Worm (Caenorhabditis elegans): ENCODE measurements around the gene pkc-1.

The pkc-1 gene

ce11 chrV:12039755-12040154, 7.8 kb upstream of the pkc-1 start:
- no peak for TF ChIP-seq zag-1 (tag; optimal IDR thresholded peaks at IDR 0.05)
- no peak for TF ChIP-seq unc-62 (GFP tag; optimal IDR thresholded peaks at IDR 0.05)
- no peak for TF ChIP-seq unc-55 (GFP tag; optimal IDR thresholded peaks at IDR 0.05)
- TF ChIP-seq nhr-25 (tag; optimal IDR thresholded peaks at IDR 0.05): peak; percentile 24

- peak; percentile 65 for TF ChIP-seq ama-1 (optimal IDR thresholded peaks at IDR 0.05)
- peak; percentile 32 for TF ChIP-seq lin-11 (tag; optimal IDR thresholded peaks at IDR 0.05)
- peak; percentile 7 for TF ChIP-seq F13H6.1 (tag; optimal IDR thresholded peaks at IDR 0.05)
- TF ChIP-seq elt-3 (tag; optimal IDR thresholded peaks at IDR 0.05): no peak
- peak; percentile 29 for TF ChIP-seq nhr-129 (tag; optimal IDR thresholded peaks at IDR 0.05)
- no peak for TF ChIP-seq unc-39 (tag; optimal IDR thresholded peaks at IDR 0.05)
- TF ChIP-seq nhr-6 (tag; optimal IDR thresholded peaks at IDR 0.05): no peak
- TF ChIP-seq ZK546.5 (tag; optimal IDR thresholded peaks at IDR 0.05): no peak
- TF ChIP-seq dmd-4 (tag; optimal IDR thresholded peaks at IDR 0.05): no peak
- TF ChIP-seq unc-55 (GFP tag; optimal IDR thresholded peaks at IDR 0.05): peak; percentile 12
- TF ChIP-seq sma-3 (GFP tag; optimal IDR thresholded peaks at IDR 0.05): no peak
- no peak for TF ChIP-seq nhr-237 (tag; optimal IDR thresholded peaks at IDR 0.05)
- no peak for TF ChIP-seq ceh-82 (tag; optimal IDR thresholded peaks at IDR 0.05)
- no peak for TF ChIP-seq lsy-2 (tag; optimal IDR thresholded peaks at IDR 0.05)
- TF ChIP-seq sem-4 (tag; optimal IDR thresholded peaks at IDR 0.05): no peak
- no peak for TF ChIP-seq mbf-1 (tag; optimal IDR thresholded peaks at IDR 0.05)
- TF ChIP-seq C34F6.9 (tag; optimal IDR thresholded peaks at IDR 0.05): peak; percentile 33
- no peak for TF ChIP-seq fos-1 (tag; optimal IDR thresholded peaks at IDR 0.05)
These were observed 6.8 kb upstream of the pkc-1 start for ce11 chrV:12038783-12039182.

- peak; percentile 11 for TF ChIP-seq nhr-129 (tag; optimal IDR thresholded peaks at IDR 0.05)
- TF ChIP-seq nhr-10 (tag; optimal IDR thresholded peaks at IDR 0.05): no peak
- TF ChIP-seq Y55F3AM.14 (GFP tag; optimal IDR thresholded peaks at IDR 0.05): peak; percentile 2
- peak; percentile 59 for TF ChIP-seq unc-55 (GFP tag; optimal IDR thresholded peaks at IDR 0.05)
- no peak for TF ChIP-seq blmp-1 (tag; optimal IDR thresholded peaks at IDR 0.05; ENCODE audit: insufficient read depth)
These were observed 6.4 kb upstream of the pkc-1 start for ce11 chrV:12038317-12038716.

ce11 chrV:12037889-12038288, 5.9 kb upstream of the pkc-1 start:
- no peak for TF ChIP-seq mab-5 (tag; optimal IDR thresholded peaks at IDR 0.05)
- TF ChIP-seq ztf-4 (tag; optimal IDR thresholded peaks at IDR 0.05): peak; percentile 4

- TF ChIP-seq ceh-82 (tag; optimal IDR thresholded peaks at IDR 0.05): no peak
- TF ChIP-seq nhr-11 (tag; optimal IDR thresholded peaks at IDR 0.05): no peak
- no peak for TF ChIP-seq ceh-16 (tag; optimal IDR thresholded peaks at IDR 0.05)
- no peak for TF ChIP-seq skn-1 (tag; optimal IDR thresholded peaks at IDR 0.05)
- TF ChIP-seq unc-62 (GFP tag; optimal IDR thresholded peaks at IDR 0.05): no peak
- TF ChIP-seq mab-5 (tag; optimal IDR thresholded peaks at IDR 0.05): no peak
- TF ChIP-seq sma-3 (GFP tag; optimal IDR thresholded peaks at IDR 0.05): no peak
- no peak for TF ChIP-seq sem-4 (tag; optimal IDR thresholded peaks at IDR 0.05)
- TF ChIP-seq nhr-77 (tag; optimal IDR thresholded peaks at IDR 0.05): no peak
- no peak for TF ChIP-seq ama-1 (optimal IDR thresholded peaks at IDR 0.05)
- no peak for TF ChIP-seq blmp-1 (tag; optimal IDR thresholded peaks at IDR 0.05; ENCODE audit: insufficient read depth)
- no peak for TF ChIP-seq fos-1 (tag; optimal IDR thresholded peaks at IDR 0.05)
- no peak for TF ChIP-seq mdl-1 (tag; optimal IDR thresholded peaks at IDR 0.05)
- no peak for TF ChIP-seq crh-2 (tag; optimal IDR thresholded peaks at IDR 0.05)
- no peak for TF ChIP-seq C34F6.9 (tag; optimal IDR thresholded peaks at IDR 0.05)
- TF ChIP-seq lin-13 (GFP tag; optimal IDR thresholded peaks at IDR 0.05): no peak
- TF ChIP-seq peb-1 (tag; optimal IDR thresholded peaks at IDR 0.05): no peak
- no peak for TF ChIP-seq ztf-11 (tag; optimal IDR thresholded peaks at IDR 0.05)
These were observed 4.2 kb upstream of the pkc-1 start for ce11 chrV:12036129-12036528.

ce11 chrV:12033841-12034240, 1.9 kb upstream of the pkc-1 start:
- TF ChIP-seq sma-3 (GFP tag; optimal IDR thresholded peaks at IDR 0.05) (no peak), skn-1 (tag; optimal IDR thresholded peaks at IDR 0.05) (no peak), egl-27 (tag; optimal IDR thresholded peaks at IDR 0.05) (no peak), nhr-23 (tag; optimal IDR thresholded peaks at IDR 0.05) (no peak), nhr-12 (tag; optimal IDR thresholded peaks at IDR 0.05) (no peak), nhr-77 (tag; optimal IDR thresholded peaks at IDR 0.05) (no peak), Y55F3AM.14 (GFP tag; optimal IDR thresholded peaks at IDR 0.05) (no peak), unc-39 (tag; optimal IDR thresholded peaks at IDR 0.05) (no peak), sma-9 (GFP tag; optimal IDR thresholded peaks at IDR 0.05) (no peak), sma-9 (tag; optimal IDR thresholded peaks at IDR 0.05) (no peak), peb-1 (tag; optimal IDR thresholded peaks at IDR 0.05) (no peak), ztf-1 (GFP tag; conservative IDR thresholded peaks at IDR 0.05) (no peak), alr-1 (tag; optimal IDR thresholded peaks at IDR 0.05) (no peak)

All from whole organism, L2 larva.